Fruit fly (Drosophila melanogaster) whole organism, embryonic: ENCODE measurements around the gene Rbp6.

Experiments used
- Atf6 ChIP-seq: fragments of 200-800 bp; sonication (Bioruptor generic); IDR thresholded peaks from 2 replicates; pipeline ENCODE4 v1.3.6; 2022; ENCODE audit warnings: missing biosample characterization, missing genetic modification characterization
- C15 ChIP-seq: fragments of 200-800 bp; sonication (Bioruptor generic); IDR thresholded peaks from 3 replicates; pipeline ENCODE4 v1.3.6; 2022; ENCODE audit warnings: missing biosample characterization, missing genetic modification characterization
- CG10431 ChIP-seq: fragments of 200-800 bp; sonication (Bioruptor generic); optimal IDR thresholded peaks from 3 replicates; lab custom pipeline; 2018; ENCODE audit warnings: missing biosample characterization, mild to moderate bottlenecking, missing genetic modification characterization
- CG11093 ChIP-seq: fragments of 200-800 bp; sonication (Bioruptor generic); IDR thresholded peaks from 3 replicates; pipeline ENCODE4 v1.3.6; 2022; ENCODE audit warnings: missing biosample characterization, missing genetic modification characterization
- CG11560 ChIP-seq: fragments of 200-800 bp; sonication (Bioruptor generic); IDR thresholded peaks from 3 replicates; pipeline ENCODE4 v1.3.6; 2022; ENCODE audit warnings: missing biosample characterization, missing genetic modification characterization
- CG12071 ChIP-seq: fragments of 200-800 bp; sonication (Bioruptor generic); optimal IDR thresholded peaks from 3 replicates; lab custom pipeline; 2018; ENCODE audit warnings: missing biosample characterization, mild to moderate bottlenecking, missing genetic modification characterization
- CG13296 ChIP-seq: fragments of 200-800 bp; sonication (Bioruptor generic); optimal IDR thresholded peaks from 3 replicates; lab custom pipeline; 2018; ENCODE audit warnings: missing biosample characterization, mild to moderate bottlenecking, missing genetic modification characterization
- CG13894 ChIP-seq: fragments of 200-800 bp; sonication (Bioruptor generic); optimal IDR thresholded peaks from 3 replicates; lab custom pipeline; 2018; ENCODE audit warnings: missing biosample characterization, mild to moderate bottlenecking, missing genetic modification characterization, moderate library complexity
- CG14441 ChIP-seq: fragments of 200-800 bp; sonication (Bioruptor generic); IDR thresholded peaks from 2 replicates; pipeline ENCODE4 v1.3.6; 2022; ENCODE audit warnings: missing biosample characterization, missing genetic modification characterization
- CG17328 ChIP-seq: fragments of 200-800 bp; sonication (Bioruptor generic); IDR thresholded peaks from 2 replicates; pipeline ENCODE4 v1.3.6; 2022; ENCODE audit warnings: missing biosample characterization, missing genetic modification characterization
- CG2120 ChIP-seq: fragments of 200-800 bp; sonication (Bioruptor generic); optimal IDR thresholded peaks from 3 replicates; lab custom pipeline; 2016; ENCODE audit warnings: missing biosample characterization, missing genetic modification characterization
- CG2199 ChIP-seq: fragments of 200-800 bp; sonication (Bioruptor generic); IDR thresholded peaks from 3 replicates; pipeline ENCODE4 v1.3.6; 2022; ENCODE audit warnings: missing biosample characterization, missing genetic modification characterization
- CG2202 ChIP-seq: fragments of 200-800 bp; sonication (Bioruptor generic); optimal IDR thresholded peaks from 2 replicates; lab custom pipeline; 2018; ENCODE audit warnings: missing biosample characterization, mild to moderate bottlenecking, missing genetic modification characterization
- CG2875 ChIP-seq: fragments of 200-800 bp; sonication (Bioruptor generic); optimal IDR thresholded peaks from 2 replicates; lab custom pipeline; 2017; ENCODE audit warnings: missing biosample characterization, mild to moderate bottlenecking, missing genetic modification characterization, missing genetic modification reagents
- CG3407 ChIP-seq: fragments of 200-800 bp; sonication (Bioruptor generic); optimal IDR thresholded peaks from 2 replicates; lab custom pipeline; 2018; ENCODE audit warnings: missing biosample characterization, mild to moderate bottlenecking, missing genetic modification characterization
- CG4404 ChIP-seq: fragments of 200-800 bp; sonication (Bioruptor generic); IDR thresholded peaks from 2 replicates; pipeline ENCODE4 v1.3.6; 2022; ENCODE audit warnings: missing biosample characterization, missing genetic modification characterization
- CG7786 ChIP-seq: fragments of 200-800 bp; sonication (Bioruptor generic); optimal IDR thresholded peaks from 2 replicates; lab custom pipeline; 2016; ENCODE audit warnings: missing biosample characterization, missing genetic modification characterization
- CG7928 ChIP-seq: fragments of 200-800 bp; sonication (Bioruptor generic); optimal IDR thresholded peaks from 2 replicates; lab custom pipeline; 2017; ENCODE audit warnings: missing biosample characterization, mild to moderate bottlenecking, missing genetic modification characterization
- CG9215 ChIP-seq: fragments of 200-800 bp; sonication (Bioruptor generic); IDR thresholded peaks from 2 replicates; pipeline ENCODE4 v1.3.6; 2022; ENCODE audit warnings: missing biosample characterization, missing genetic modification characterization
- Dfd ChIP-seq, 2 experiments: fragments of >200 bp; optimal IDR thresholded peaks; 2 replicates each; lab custom pipeline; 2017; ENCODE audit warnings: missing biosample characterization in 2 of 2, missing genetic modification characterization in 2 of 2
- Hmr ChIP-seq: fragments of 200-800 bp; sonication (Bioruptor generic); optimal IDR thresholded peaks from 3 replicates; lab custom pipeline; 2017; ENCODE audit warnings: mild to moderate bottlenecking, missing biosample characterization, missing genetic modification reagents, missing genetic modification characterization
- Hr39 ChIP-seq: fragments of >200 bp; optimal IDR thresholded peaks from 2 replicates; lab custom pipeline; 2017
- Hr78 ChIP-seq, 2 experiments: fragments of 200-800 bp in 1 of 2; fragments of >200 bp in 1 of 2; sonication (Bioruptor generic) in 1 of 2; optimal IDR thresholded peaks; 2 replicates each; lab custom pipeline; 2017 to 2019; ENCODE audit warnings: missing biosample characterization in 2 of 2, missing genetic modification characterization in 2 of 2, mild to moderate bottlenecking in 1 of 2, moderate library complexity in 1 of 2
- Nf-YA ChIP-seq: fragments of 200-800 bp; sonication (Bioruptor generic); IDR thresholded peaks from 2 replicates; pipeline ENCODE4 v1.3.6; 2022; ENCODE audit warnings: missing biosample characterization, missing genetic modification characterization
- Nf-YC ChIP-seq: fragments of 200-800 bp; optimal IDR thresholded peaks from 3 replicates; lab custom pipeline; 2019; ENCODE audit warnings: missing biosample characterization, mild to moderate bottlenecking, missing genetic modification characterization, moderate library complexity
- PHDP ChIP-seq: fragments of 200-800 bp; sonication (Bioruptor generic); optimal IDR thresholded peaks from 3 replicates; lab custom pipeline; 2018; ENCODE audit warnings: missing biosample characterization, mild to moderate bottlenecking, missing genetic modification characterization, moderate library complexity
- Sry-δ ChIP-seq: fragments of 200-800 bp; sonication (Bioruptor generic); optimal IDR thresholded peaks from 2 replicates; lab custom pipeline; 2016; ENCODE audit warnings: missing biosample characterization, missing genetic modification characterization
- Xbp1 ChIP-seq: fragments of 200-800 bp; sonication (Bioruptor generic); optimal IDR thresholded peaks from 3 replicates; lab custom pipeline; 2016; ENCODE audit warnings: missing biosample characterization, mild to moderate bottlenecking, missing genetic modification characterization
- ato ChIP-seq: fragments of 200-800 bp; sonication (Bioruptor generic); IDR thresholded peaks from 2 replicates; pipeline ENCODE4 v1.3.6; 2022; ENCODE audit warnings: missing biosample characterization, missing genetic modification characterization; ENCODE audit not compliant: partially characterized antibody
- chinmo ChIP-seq: fragments of 200-800 bp; sonication (Bioruptor generic); IDR thresholded peaks from 4 replicates; pipeline ENCODE4 v1.3.6; 2022; ENCODE audit warnings: missing biosample characterization, missing genetic modification characterization; ENCODE audit not compliant: partially characterized antibody
- corto ChIP-seq: fragments of 200-800 bp; sonication (Bioruptor generic); optimal IDR thresholded peaks from 2 replicates; lab custom pipeline; 2016; ENCODE audit warnings: missing biosample characterization, mild to moderate bottlenecking, missing genetic modification characterization, moderate library complexity
- dm ChIP-seq: fragments of 200-800 bp; sonication (Bioruptor generic); optimal IDR thresholded peaks from 3 replicates; lab custom pipeline; 2016; ENCODE audit warnings: missing biosample characterization, missing genetic modification characterization
- en ChIP-seq: fragments of 200-800 bp; sonication (Bioruptor generic); optimal IDR thresholded peaks from 2 replicates; lab custom pipeline; 2016; ENCODE audit warnings: missing biosample characterization, missing genetic modification characterization
- fd96Cb ChIP-seq: fragments of 200-800 bp; sonication (Bioruptor generic); optimal IDR thresholded peaks from 2 replicates; lab custom pipeline; 2018; ENCODE audit warnings: missing biosample characterization, mild to moderate bottlenecking, missing genetic modification characterization, moderate library complexity
- grn ChIP-seq: fragments of 200-800 bp; sonication (Bioruptor generic); optimal IDR thresholded peaks from 3 replicates; lab custom pipeline; 2017; ENCODE audit warnings: missing biosample characterization, missing genetic modification characterization
- hth ChIP-seq: fragments of >200 bp; optimal IDR thresholded peaks from 2 replicates; lab custom pipeline; 2017; ENCODE audit warnings: inconsistent platforms
- inv ChIP-seq: fragments of 200-800 bp; sonication (Bioruptor generic); IDR thresholded peaks from 2 replicates; pipeline ENCODE4 v1.3.6; 2022; ENCODE audit warnings: missing biosample characterization, missing genetic modification characterization; ENCODE audit not compliant: partially characterized antibody
- jigr1 ChIP-seq: fragments of 200-800 bp; sonication (Bioruptor generic); IDR thresholded peaks from 3 replicates; pipeline ENCODE4 v1.3.6; 2022; ENCODE audit warnings: missing biosample characterization, missing genetic modification characterization
- kni ChIP-seq: fragments of 200-800 bp; sonication (Bioruptor generic); optimal IDR thresholded peaks from 3 replicates; lab custom pipeline; 2017; ENCODE audit warnings: mild to moderate bottlenecking, missing biosample characterization, missing genetic modification reagents, missing genetic modification characterization
- lilli ChIP-seq: fragments of 200-800 bp; sonication (Bioruptor generic); optimal IDR thresholded peaks from 3 replicates; lab custom pipeline; 2016; ENCODE audit warnings: missing biosample characterization, missing genetic modification characterization
- lola ChIP-seq, 3 experiments: fragments of >200 bp in 2 of 3; fragments of 200-800 bp in 1 of 3; sonication (Bioruptor generic) in 1 of 3; optimal IDR thresholded peaks; 2 replicates each; lab custom pipeline; 2017 to 2019; ENCODE audit warnings: missing biosample characterization in 3 of 3, missing genetic modification characterization in 3 of 3, mild to moderate bottlenecking in 1 of 3, moderate library complexity in 1 of 3
- nmo ChIP-seq: fragments of 200-800 bp; sonication (Bioruptor generic); optimal IDR thresholded peaks from 2 replicates; lab custom pipeline; 2018; ENCODE audit warnings: missing biosample characterization, mild to moderate bottlenecking, missing genetic modification characterization, moderate library complexity
- oc ChIP-seq: fragments of 200-800 bp; sonication (Bioruptor generic); optimal IDR thresholded peaks from 2 replicates; lab custom pipeline; 2018; ENCODE audit warnings: missing biosample characterization, mild to moderate bottlenecking, missing genetic modification characterization, moderate library complexity
- pho ChIP-seq: fragments of 200-800 bp; sonication (Bioruptor generic); optimal IDR thresholded peaks from 2 replicates; lab custom pipeline; 2016; ENCODE audit warnings: missing biosample characterization, missing genetic modification characterization
- ro ChIP-seq: fragments of 200-800 bp; sonication (Bioruptor generic); IDR thresholded peaks from 2 replicates; pipeline ENCODE4 v1.3.6; 2022; ENCODE audit warnings: missing biosample characterization, missing genetic modification characterization
- sna ChIP-seq: fragments of 200-800 bp; sonication (Bioruptor generic); IDR thresholded peaks from 2 replicates; pipeline ENCODE4 v1.3.6; 2022; ENCODE audit warnings: missing biosample characterization, missing genetic modification characterization; ENCODE audit not compliant: partially characterized antibody
- sr ChIP-seq: fragments of 200-800 bp; sonication (Bioruptor generic); IDR thresholded peaks from 3 replicates; pipeline ENCODE4 v1.3.6; 2022; ENCODE audit warnings: missing biosample characterization, missing genetic modification characterization
- trem ChIP-seq: fragments of 200-800 bp; optimal IDR thresholded peaks from 3 replicates; lab custom pipeline; 2019; ENCODE audit warnings: missing biosample characterization, mild to moderate bottlenecking, missing genetic modification characterization, moderate library complexity
- zf30C ChIP-seq: fragments of 200-800 bp; sonication (Bioruptor generic); optimal IDR thresholded peaks from 3 replicates; lab custom pipeline; 2018; ENCODE audit warnings: missing biosample characterization, mild to moderate bottlenecking, missing genetic modification characterization

Gene Rbp6

dm6 chr3L:17009715-17010491 is 228.1 kb downstream of the Rbp6 start (continued):
- no peak for TF ChIP-seq CG3407 (GFP tag; lab: Kevin White, UChicago)
- TF ChIP-seq CG4404 (GFP tag; lab: Robert Waterston, UW) = no peak
- peak; percentile 26 for TF ChIP-seq pho (GFP tag; lab: Kevin White, UChicago)
- peak; percentile 51 for TF ChIP-seq oc
- peak; percentile 62 for TF ChIP-seq CG13296 (GFP tag; lab: Kevin White, UChicago)
- TF ChIP-seq grn (GFP tag; lab: Kevin White, UChicago) = peak; percentile 47
- TF ChIP-seq Nf-YA (GFP tag; lab: Robert Waterston, UW) = no peak
- no peak for TF ChIP-seq CG9215
- TF ChIP-seq hth (lab: Kevin White, UChicago) = no peak
- no peak for TF ChIP-seq C15 (GFP tag; lab: Robert Waterston, UW)
- TF ChIP-seq CG2199 (GFP tag; lab: Robert Waterston, UW) = peak; percentile 72; the same call in 1 of the 3 replicates
- TF ChIP-seq lola (GFP tag; optimal IDR thresholded peaks at IDR 0.05; lab: Kevin White, UChicago) = no peak
- 0 out of 2 replicates have a peak, but pooled peaks have one; percentile 3 for TF ChIP-seq CG17328
- peak; percentile 33 for TF ChIP-seq PHDP (tag; lab: Kevin White, UChicago)
- TF ChIP-seq trem = no peak
- peak; percentile 50 for TF ChIP-seq Hmr
- peak; percentile 36 for TF ChIP-seq CG14441 (GFP tag; lab: Robert Waterston, UW)
- TF ChIP-seq nmo (GFP tag; lab: Kevin White, UChicago) = peak; percentile 26
- TF ChIP-seq dm (GFP tag; lab: Kevin White, UChicago) = no peak
- peak; percentile 16 for TF ChIP-seq fd96Cb (tag; lab: Kevin White, UChicago)
- peak; percentile 7; the same call in 1 of the 2 replicates for TF ChIP-seq Atf6 (GFP tag; lab: Robert Waterston, UW)
- TF ChIP-seq CG2120 (GFP tag; lab: Kevin White, UChicago) = peak; percentile 49
- no peak for TF ChIP-seq CG10431 (GFP tag; lab: Kevin White, UChicago)
- no peak for TF ChIP-seq jigr1
- no peak for TF ChIP-seq zf30C (GFP tag; lab: Kevin White, UChicago)
- no peak for TF ChIP-seq CG2875
- TF ChIP-seq CG12071 (GFP tag; lab: Kevin White, UChicago) = peak; percentile 37
- peak; percentile 100 for TF ChIP-seq chinmo (GFP tag; lab: Robert Waterston, UW)
- peak; percentile 64 for TF ChIP-seq Nf-YC
- TF ChIP-seq CG13894 (tag; lab: Kevin White, UChicago) = peak; percentile 87
- no peak for TF ChIP-seq corto (GFP tag; lab: Kevin White, UChicago)
- TF ChIP-seq sna (GFP tag; lab: Robert Waterston, UW) = peak; percentile 38; the same call in 1 of the 2 replicates
- TF ChIP-seq inv = 0 out of 2 replicates have a peak, but pooled peaks have one; percentile 29
- TF ChIP-seq Dfd (GFP tag; optimal IDR thresholded peaks at IDR 0.05; lab: Kevin White, UChicago) = no peak
- TF ChIP-seq lilli = peak; percentile 57
- TF ChIP-seq CG2202 = no peak
- peak; percentile 95 for TF ChIP-seq sr (GFP tag; lab: Robert Waterston, UW)
- TF ChIP-seq CG11560 (tag; lab: Robert Waterston, UW) = no peak
- no peak for TF ChIP-seq CG11093 (GFP tag; lab: Robert Waterston, UW)
- no peak for TF ChIP-seq CG7786
- TF ChIP-seq ro (GFP tag; lab: Robert Waterston, UW) = no peak
- no peak for TF ChIP-seq CG7928 (GFP tag; lab: Kevin White, UChicago)
- TF ChIP-seq Xbp1 = no peak
- TF ChIP-seq Hr78 (GFP tag; optimal IDR thresholded peaks at IDR 0.05; lab: Kevin White, UChicago) = peak in 1 of 2 experiments; percentile 81
- peak; percentile 87 for TF ChIP-seq kni (GFP tag; lab: Kevin White, UChicago)
- TF ChIP-seq Sry-δ = no peak
- peak; percentile 40; the same call in 1 of the 2 replicates for TF ChIP-seq ato (GFP tag; lab: Robert Waterston, UW)
- no peak for TF ChIP-seq en (GFP tag; lab: Kevin White, UChicago)
- no peak for TF ChIP-seq Hr39 (lab: Kevin White, UChicago)
